Fruit fly (Drosophila melanogaster) whole organism, adult: ENCODE data around the gene NC2beta.

Experiments
- CG33017 ChIP-seq: fragments of 200-800 bp; sonication (Bioruptor generic); optimal IDR thresholded peaks from 2 replicates; lab custom pipeline; 2018; ENCODE audit warnings: missing biosample characterization, mild to moderate bottlenecking, missing genetic modification characterization, moderate library complexity
- CG7101 ChIP-seq: fragments of 200-800 bp; sonication (Bioruptor generic); optimal IDR thresholded peaks from 2 replicates; lab custom pipeline; 2018; ENCODE audit warnings: missing biosample characterization, mild to moderate bottlenecking, missing genetic modification characterization, moderate library complexity
- pad ChIP-seq: fragments of 200-800 bp; sonication (Bioruptor generic); optimal IDR thresholded peaks from 3 replicates; lab custom pipeline; 2017; ENCODE audit warnings: missing biosample characterization, missing genetic modification characterization, mild to moderate bottlenecking, moderate library complexity, missing genetic modification reagents
- toe ChIP-seq: fragments of 200-800 bp; sonication (Bioruptor generic); optimal IDR thresholded peaks from 2 replicates; lab custom pipeline; 2016; ENCODE audit warnings: missing biosample characterization, missing genetic modification characterization

- TF ChIP-seq CG7101 (tag; lab: Kevin White, UChicago) (no peak), pad (GFP tag; lab: Kevin White, UChicago) (no peak), CG33017 (no peak), toe (GFP tag; lab: Kevin White, UChicago) (no peak)
Measured at dm6 chr2L:14972836-14973235, 34.8 kb upstream of the NC2beta start.
